Worm (Caenorhabditis elegans): Measurements from ENCODE around the gene F23B12.4.
A peak's percentile ranks its signal among the peaks of the same experiment; 100 is the strongest.

ce11 chrV:14462653-14463052, 21.7 kb downstream of the F23B12.4 start:
- TF ChIP-seq sea-2 (GFP tag; optimal IDR thresholded peaks at IDR 0.05) (no peak), ZK546.5 (tag; optimal IDR thresholded peaks at IDR 0.05) (no peak), nhr-12 (tag; optimal IDR thresholded peaks at IDR 0.05) (no peak), lin-39 (tag; optimal IDR thresholded peaks at IDR 0.05) (no peak), mdl-1 (tag; optimal IDR thresholded peaks at IDR 0.05) (no peak), pha-4 (tag; optimal IDR thresholded peaks at IDR 0.05) (peak; percentile 64), ztf-11 (tag; optimal IDR thresholded peaks at IDR 0.05) (no peak), nhr-23 (tag; optimal IDR thresholded peaks at IDR 0.05) (no peak), nhr-25 (tag; optimal IDR thresholded peaks at IDR 0.05) (no peak)

All from whole organism, L3 larva.